Fruit fly (Drosophila melanogaster) whole organism, embryonic: Measurements from ENCODE around the gene gro.

Experiments
- Abd-B ChIP-seq: fragments of 200-800 bp; sonication (Bioruptor generic); optimal IDR thresholded peaks from 2 replicates; lab custom pipeline; 2018; ENCODE audit warnings: missing biosample characterization, mild to moderate bottlenecking, missing genetic modification characterization, moderate library complexity
- Asciz ChIP-seq: fragments of 200-800 bp; sonication (Bioruptor generic); optimal IDR thresholded peaks from 2 replicates; lab custom pipeline; 2017; ENCODE audit warnings: missing biosample characterization, mild to moderate bottlenecking, missing genetic modification characterization, missing genetic modification reagents
- Atf3 ChIP-seq: fragments of 200-800 bp; sonication (Bioruptor generic); optimal IDR thresholded peaks from 3 replicates; lab custom pipeline; 2016; ENCODE audit warnings: missing biosample characterization, missing genetic modification characterization
- CG11695 ChIP-seq: fragments of 200-800 bp; sonication (Bioruptor generic); IDR thresholded peaks from 3 replicates; pipeline ENCODE4 v1.3.6; 2022; ENCODE audit warnings: missing biosample characterization, missing genetic modification characterization
- CG12659 ChIP-seq: fragments of 200-800 bp; sonication (Bioruptor generic); optimal IDR thresholded peaks from 3 replicates; lab custom pipeline; 2017; ENCODE audit warnings: mild to moderate bottlenecking, missing biosample characterization, missing genetic modification reagents, missing genetic modification characterization
- CG13624 ChIP-seq: fragments of 200-800 bp; sonication (Bioruptor generic); optimal IDR thresholded peaks from 2 replicates; lab custom pipeline; 2016; ENCODE audit warnings: missing biosample characterization, missing genetic modification characterization
- CG14667 ChIP-seq: fragments of 200-800 bp; sonication (Bioruptor generic); IDR thresholded peaks from 2 replicates; pipeline ENCODE4 v1.3.6; 2022; ENCODE audit warnings: missing biosample characterization, missing genetic modification characterization
- CG14710 ChIP-seq: fragments of 200-800 bp; sonication (Bioruptor generic); optimal IDR thresholded peaks from 3 replicates; lab custom pipeline; 2019; ENCODE audit warnings: missing biosample characterization, mild to moderate bottlenecking, missing genetic modification characterization, moderate library complexity
- CG16779 ChIP-seq: fragments of 200-800 bp; sonication (Bioruptor generic); IDR thresholded peaks from 2 replicates; pipeline ENCODE4 v1.3.6; 2022; ENCODE audit warnings: missing biosample characterization, missing genetic modification characterization
- CG2116 ChIP-seq: fragments of 200-800 bp; sonication (Bioruptor generic); optimal IDR thresholded peaks from 3 replicates; lab custom pipeline; 2018; ENCODE audit warnings: missing biosample characterization, mild to moderate bottlenecking, missing genetic modification characterization
- CG3407 ChIP-seq: fragments of 200-800 bp; sonication (Bioruptor generic); optimal IDR thresholded peaks from 2 replicates; lab custom pipeline; 2018; ENCODE audit warnings: missing biosample characterization, mild to moderate bottlenecking, missing genetic modification characterization
- CG4617 ChIP-seq: fragments of 200-800 bp; sonication (Bioruptor generic); optimal IDR thresholded peaks from 3 replicates; lab custom pipeline; 2016; ENCODE audit warnings: missing biosample characterization, missing genetic modification characterization, borderline replicate concordance
- CG6765 ChIP-seq: fragments of 200-800 bp; sonication (Bioruptor generic); optimal IDR thresholded peaks from 3 replicates; lab custom pipeline; 2017; ENCODE audit warnings: missing biosample characterization, mild to moderate bottlenecking, missing genetic modification characterization
- CG7357 ChIP-seq: fragments of 200-800 bp; sonication (Bioruptor generic); IDR thresholded peaks from 3 replicates; pipeline ENCODE4 v1.3.6; 2022; ENCODE audit warnings: missing biosample characterization, missing genetic modification characterization
- CG8765 ChIP-seq: fragments of 200-800 bp; sonication (Bioruptor generic); IDR thresholded peaks from 2 replicates; pipeline ENCODE4 v1.3.6; 2022; ENCODE audit warnings: missing biosample characterization, missing genetic modification characterization
- CrebB ChIP-seq: fragments of 200-800 bp; sonication (Bioruptor generic); optimal IDR thresholded peaks from 3 replicates; lab custom pipeline; 2018; ENCODE audit warnings: missing biosample characterization, mild to moderate bottlenecking, missing genetic modification characterization
- Doc3 ChIP-seq: fragments of 200-800 bp; sonication (Bioruptor generic); IDR thresholded peaks from 3 replicates; pipeline ENCODE4 v1.3.6; 2022; ENCODE audit warnings: missing biosample characterization, missing genetic modification characterization; ENCODE audit not compliant: partially characterized antibody
- Eip74EF ChIP-seq, 2 experiments: fragments of 200-800 bp in 1 of 2; fragments of >200 bp in 1 of 2; sonication (Bioruptor generic) in 1 of 2; optimal IDR thresholded peaks; 2 replicates each; lab custom pipeline; 2017 to 2019; ENCODE audit warnings: missing biosample characterization in 2 of 2, missing genetic modification characterization in 2 of 2, mild to moderate bottlenecking in 1 of 2, moderate library complexity in 1 of 2
- Ets65A ChIP-seq: fragments of 200-800 bp; sonication (Bioruptor generic); peaks from one replicate; lab custom pipeline; 2016; ENCODE audit warnings: missing biosample characterization, missing genetic modification characterization
- Gsc ChIP-seq: fragments of 200-800 bp; sonication (Bioruptor generic); IDR thresholded peaks from 2 replicates; pipeline ENCODE4 v1.3.6; 2022; ENCODE audit warnings: missing biosample characterization, missing genetic modification characterization
- Hand ChIP-seq: fragments of 200-800 bp; sonication (Bioruptor generic); optimal IDR thresholded peaks from 2 replicates; lab custom pipeline; 2017; ENCODE audit warnings: mild to moderate bottlenecking, missing biosample characterization, missing genetic modification reagents, missing genetic modification characterization
- MTF-1 ChIP-seq: fragments of 200-800 bp; sonication (Bioruptor generic); optimal IDR thresholded peaks from 2 replicates; lab custom pipeline; 2018; ENCODE audit warnings: missing biosample characterization, mild to moderate bottlenecking, missing genetic modification characterization, borderline replicate concordance
- Max ChIP-seq: fragments of 200-800 bp; sonication (Bioruptor generic); optimal IDR thresholded peaks from 2 replicates; lab custom pipeline; 2016; ENCODE audit warnings: missing biosample characterization, mild to moderate bottlenecking, missing genetic modification characterization
- Med ChIP-seq: fragments of 200-800 bp; sonication (Bioruptor generic); peaks from one replicate; lab custom pipeline; 2016; ENCODE audit warnings: missing biosample characterization, missing genetic modification characterization, mild to moderate bottlenecking, inconsistent platforms, moderate library complexity
- NFAT ChIP-seq: fragments of 200-800 bp; sonication (Bioruptor generic); IDR thresholded peaks from 2 replicates; pipeline ENCODE4 v1.3.6; 2022; ENCODE audit warnings: missing biosample characterization, missing genetic modification characterization
- Nf-YC ChIP-seq: fragments of 200-800 bp; optimal IDR thresholded peaks from 3 replicates; lab custom pipeline; 2019; ENCODE audit warnings: missing biosample characterization, mild to moderate bottlenecking, missing genetic modification characterization, moderate library complexity
- Opbp ChIP-seq: fragments of 200-800 bp; sonication (Bioruptor generic); IDR thresholded peaks from 3 replicates; pipeline ENCODE4 v1.3.6; 2022; ENCODE audit warnings: missing biosample characterization, missing genetic modification characterization; ENCODE audit not compliant: partially characterized antibody
- Side ChIP-seq: fragments of 200-800 bp; sonication (Bioruptor generic); optimal IDR thresholded peaks from 2 replicates; lab custom pipeline; 2016; ENCODE audit warnings: missing biosample characterization, missing genetic modification characterization
- Sox100B ChIP-seq: fragments of 200-800 bp; sonication (Bioruptor generic); optimal IDR thresholded peaks from 3 replicates; lab custom pipeline; 2018; ENCODE audit warnings: missing biosample characterization, mild to moderate bottlenecking, missing genetic modification characterization
- Sry-β ChIP-seq: fragments of 200-800 bp; sonication (Bioruptor generic); optimal IDR thresholded peaks from 2 replicates; lab custom pipeline; 2018; ENCODE audit warnings: missing biosample characterization, mild to moderate bottlenecking, missing genetic modification characterization, moderate library complexity
- Tbp ChIP-seq: fragments of >200 bp; optimal IDR thresholded peaks from 2 replicates; lab custom pipeline; 2018; ENCODE audit warnings: missing biosample characterization, missing genetic modification characterization
- Usf ChIP-seq: fragments of 200-800 bp; sonication (Bioruptor generic); optimal IDR thresholded peaks from 2 replicates; lab custom pipeline; 2017; ENCODE audit warnings: missing genotype, missing biosample characterization, missing genetic modification characterization
- Vsx1 ChIP-seq: fragments of 200-800 bp; sonication (Bioruptor generic); optimal IDR thresholded peaks from 2 replicates; lab custom pipeline; 2017; ENCODE audit warnings: missing biosample characterization, mild to moderate bottlenecking, missing genetic modification characterization, missing genetic modification reagents
- ac ChIP-seq: fragments of 200-800 bp; sonication (Bioruptor generic); optimal IDR thresholded peaks from 3 replicates; lab custom pipeline; 2017; ENCODE audit warnings: missing biosample characterization, mild to moderate bottlenecking, missing genetic modification characterization
- crc ChIP-seq: fragments of 200-800 bp; sonication (Bioruptor generic); optimal IDR thresholded peaks from 2 replicates; lab custom pipeline; 2016; ENCODE audit warnings: missing biosample characterization, missing genetic modification characterization
- fd102C ChIP-seq: fragments of 200-800 bp; sonication (Bioruptor generic); optimal IDR thresholded peaks from 2 replicates; lab custom pipeline; 2018; ENCODE audit warnings: missing biosample characterization, mild to moderate bottlenecking, missing genetic modification characterization, moderate library complexity
- fd96Cb ChIP-seq: fragments of 200-800 bp; sonication (Bioruptor generic); optimal IDR thresholded peaks from 2 replicates; lab custom pipeline; 2018; ENCODE audit warnings: missing biosample characterization, mild to moderate bottlenecking, missing genetic modification characterization, moderate library complexity
- jumu ChIP-seq: fragments of 200-800 bp; sonication (Bioruptor generic); optimal IDR thresholded peaks from 3 replicates; lab custom pipeline; 2016; ENCODE audit warnings: missing biosample characterization, missing genetic modification characterization
- mam ChIP-seq: fragments of 200-800 bp; sonication (Bioruptor generic); optimal IDR thresholded peaks from 3 replicates; lab custom pipeline; 2016; ENCODE audit warnings: missing biosample characterization, missing genetic modification characterization
- pnt ChIP-seq: fragments of 200-800 bp; sonication (Bioruptor generic); optimal IDR thresholded peaks from 3 replicates; lab custom pipeline; 2016; ENCODE audit warnings: missing biosample characterization, missing genetic modification characterization
- ranshi ChIP-seq: fragments of 200-800 bp; sonication (Bioruptor generic); IDR thresholded peaks from 2 replicates; pipeline ENCODE4 v1.3.6; 2022; ENCODE audit warnings: missing biosample characterization, missing genetic modification characterization
- sens-2 ChIP-seq: fragments of 200-800 bp; sonication (Bioruptor generic); IDR thresholded peaks from 2 replicates; pipeline ENCODE4 v1.3.6; 2022; ENCODE audit warnings: missing biosample characterization, missing genetic modification characterization
- sim ChIP-seq: fragments of 200-800 bp; sonication (Bioruptor generic); IDR thresholded peaks from 2 replicates; pipeline ENCODE4 v1.3.6; 2022; ENCODE audit warnings: missing biosample characterization, missing genetic modification characterization
- so ChIP-seq: fragments of 200-800 bp; sonication (Bioruptor generic); IDR thresholded peaks from 3 replicates; pipeline ENCODE4 v1.3.6; 2022; ENCODE audit warnings: missing biosample characterization, missing genetic modification characterization
- sob ChIP-seq: fragments of 200-800 bp; sonication (Bioruptor generic); IDR thresholded peaks from 2 replicates; pipeline ENCODE4 v1.3.6; 2022; ENCODE audit warnings: missing biosample characterization, missing genetic modification characterization
- twi ChIP-seq: fragments of 200-800 bp; optimal IDR thresholded peaks from 2 replicates; lab custom pipeline; 2019; ENCODE audit warnings: missing biosample characterization, mild to moderate bottlenecking, missing genetic modification characterization, moderate library complexity
- unc-4 ChIP-seq: fragments of 200-800 bp; sonication (Bioruptor generic); IDR thresholded peaks from 2 replicates; pipeline ENCODE4 v1.3.6; 2022; ENCODE audit warnings: missing biosample characterization, missing genetic modification characterization; ENCODE audit not compliant: partially characterized antibody
- vfl ChIP-seq: fragments of 200-800 bp; sonication (Bioruptor generic); optimal IDR thresholded peaks from 2 replicates; lab custom pipeline; 2016; ENCODE audit warnings: missing biosample characterization, missing genetic modification characterization
- zfh2 ChIP-seq: fragments of 200-800 bp; sonication (Bioruptor generic); optimal IDR thresholded peaks from 2 replicates; lab custom pipeline; 2016; ENCODE audit warnings: missing biosample characterization, missing genetic modification characterization

gro gene

dm6 chr3R:25996197-25997005 is 45.1 kb upstream of the gro start, which contains the start of gene CG43116 (continued):
- TF ChIP-seq jumu (GFP tag; lab: Kevin White, UChicago), result peak; percentile 54
- peak; percentile 73 for TF ChIP-seq Gsc
- TF ChIP-seq crc (GFP tag; lab: Kevin White, UChicago), result peak; percentile 24
- peak; percentile 87 for TF ChIP-seq Abd-B (GFP tag; lab: Kevin White, UChicago)
- TF ChIP-seq CG14667, result peak; percentile 78
- peak; percentile 60 for TF ChIP-seq CG2116 (GFP tag; lab: Kevin White, UChicago)
- TF ChIP-seq Atf3 (GFP tag; lab: Kevin White, UChicago), result peak; percentile 73
- TF ChIP-seq sim (GFP tag; lab: Robert Waterston, UW), result peak; percentile 85
- peak; percentile 86 for TF ChIP-seq twi (tag; lab: Kevin White, UChicago)
- TF ChIP-seq sens-2 (GFP tag; lab: Robert Waterston, UW), result peak; percentile 83
- TF ChIP-seq CG16779, result no peak
- TF ChIP-seq ranshi, result peak; percentile 79
- peak; percentile 95 for TF ChIP-seq fd102C (GFP tag; lab: Kevin White, UChicago)
- no peak for TF ChIP-seq Vsx1 (GFP tag; lab: Kevin White, UChicago)
- peak; percentile 55; the same call in 1 of the 2 replicates for TF ChIP-seq sob
- TF ChIP-seq CG4617 (GFP tag; lab: Kevin White, UChicago), result no peak
- peak; percentile 1 for TF ChIP-seq Sry-β (GFP tag; lab: Kevin White, UChicago)
- no peak for TF ChIP-seq CG13624 (GFP tag; lab: Kevin White, UChicago)
- TF ChIP-seq Med (GFP tag; lab: Kevin White, UChicago), result peak; percentile 63
- TF ChIP-seq Opbp (GFP tag; lab: Robert Waterston, UW), result no peak
- no peak for TF ChIP-seq CG12659 (GFP tag; lab: Kevin White, UChicago)
- peak; percentile 80 for TF ChIP-seq CG11695 (GFP tag; lab: Robert Waterston, UW)
- no peak for TF ChIP-seq Nf-YC (tag; lab: Kevin White, UChicago)
- TF ChIP-seq CG8765 (GFP tag; lab: Robert Waterston, UW), result peak; percentile 94
- peak; percentile 89 for TF ChIP-seq CG3407
- TF ChIP-seq unc-4, result no peak
- no peak for TF ChIP-seq mam
- no peak for TF ChIP-seq Tbp
- peak; percentile 45 for TF ChIP-seq Ets65A
- peak; percentile 66; the same call in 2 of the 3 replicates for TF ChIP-seq CG7357 (GFP tag; lab: Robert Waterston, UW)
- TF ChIP-seq ac (GFP tag; lab: Kevin White, UChicago), result peak; percentile 90
- TF ChIP-seq Max (GFP tag; lab: Kevin White, UChicago), result peak; percentile 81
- TF ChIP-seq Usf, result peak; percentile 91
- TF ChIP-seq zfh2 (GFP tag; lab: Kevin White, UChicago), result no peak
- peak; percentile 78 for TF ChIP-seq fd96Cb
- TF ChIP-seq CG14710, result peak; percentile 97
- TF ChIP-seq vfl (GFP tag; lab: Kevin White, UChicago), result no peak
- TF ChIP-seq NFAT (GFP tag; lab: Robert Waterston, UW), result no peak
- TF ChIP-seq CG6765, result no peak
- no peak for TF ChIP-seq Doc3 (GFP tag; lab: Robert Waterston, UW)
- peak; percentile 74 for TF ChIP-seq MTF-1 (GFP tag; lab: Kevin White, UChicago)
- no peak for TF ChIP-seq Eip74EF (GFP tag; optimal IDR thresholded peaks at IDR 0.05; lab: Kevin White, UChicago)
- TF ChIP-seq so (GFP tag; lab: Robert Waterston, UW), result peak; percentile 72; the same call in 1 of the 3 replicates
- TF ChIP-seq Sox100B (GFP tag; lab: Kevin White, UChicago), result no peak
- TF ChIP-seq Asciz (GFP tag; lab: Kevin White, UChicago), result peak; percentile 84
- TF ChIP-seq Hand, result peak; percentile 9
- TF ChIP-seq CrebB (tag; lab: Kevin White, UChicago), result peak; percentile 67
- TF ChIP-seq Side (GFP tag; lab: Kevin White, UChicago), result peak; percentile 58
- peak; percentile 62 for TF ChIP-seq pnt (GFP tag; lab: Kevin White, UChicago)
